Worm (Caenorhabditis elegans): Measurements from ENCODE around the gene mpz-3.

DNA sequence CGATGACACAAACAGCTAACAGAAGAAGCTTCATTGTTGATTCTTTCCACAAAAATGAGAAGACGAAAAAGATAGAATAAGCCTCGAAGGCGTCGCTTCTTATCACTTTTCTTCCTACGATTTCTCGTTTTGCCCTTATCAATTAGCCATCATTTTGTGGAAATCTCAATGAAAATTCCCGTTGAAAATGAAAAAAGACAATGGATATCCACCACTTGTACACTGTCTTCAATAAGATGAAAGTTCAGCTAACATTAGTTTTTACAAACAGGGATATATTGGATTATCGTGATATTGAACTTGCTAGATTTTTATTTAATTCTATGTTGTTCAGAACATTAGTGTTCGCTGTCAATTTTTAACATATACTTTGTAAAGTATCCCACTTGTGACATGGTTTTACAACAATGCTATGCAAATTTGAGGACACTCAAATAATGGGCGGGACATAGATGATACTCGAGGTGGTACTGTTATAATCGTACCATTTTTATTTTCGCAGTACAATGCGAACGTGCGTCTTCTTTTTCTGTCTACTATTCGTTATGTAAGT, 1.5 kb upstream of the mpz-3 start, which contains the start of the genes F18C5.5 and F18C5.9:
- TF ChIP-seq W03F9.2 (tag; optimal IDR thresholded peaks at IDR 0.05), result no peak
- no peak for TF ChIP-seq dao-5 (tag; optimal IDR thresholded peaks at IDR 0.05)
- no peak for TF ChIP-seq him-1 (tag; optimal IDR thresholded peaks at IDR 0.05)
